Worm (Caenorhabditis elegans) whole organism, L4 larva: ENCODE data around the gene fkb-4.

Source experiments
- Y48G9A.11 ChIP-seq: fragments of 200-800 bp; sonication (Bioruptor generic); IDR thresholded peaks from 2 replicates; pipeline ENCODE4 v1.3.6; 2022; ENCODE audit warnings: missing genetic modification reagents, missing genetic modification characterization, missing compliant biosample characterization
- aly-2 ChIP-seq: sonication (generic microtip); optimal IDR thresholded peaks from 2 replicates; lab custom pipeline; 2018; ENCODE audit warnings: missing biosample characterization, missing genetic modification characterization
- ama-1 ChIP-seq: fragments of 150-350 bp; optimal IDR thresholded peaks from 2 replicates; lab custom pipeline; 2014; ENCODE audit warnings: inconsistent platforms, mixed read lengths
- daf-12 ChIP-seq: fragments of 150-350 bp; optimal IDR thresholded peaks from 2 replicates; lab custom pipeline; 2014; ENCODE audit warnings: missing biosample characterization, missing genetic modification reagents, missing genetic modification characterization
- egl-27 ChIP-seq: sonication (generic microtip); optimal IDR thresholded peaks from 3 replicates; lab custom pipeline; 2017; ENCODE audit warnings: missing biosample characterization, missing genetic modification reagents, missing genetic modification characterization
- hmg-1.1 ChIP-seq: fragments of 200-800 bp; sonication (Bioruptor generic); IDR thresholded peaks from 2 replicates; pipeline ENCODE4 v1.3.6; 2022; ENCODE audit warnings: missing genetic modification reagents, missing genetic modification characterization, missing compliant biosample characterization
- mdl-1 ChIP-seq, 2 experiments: fragments of 150-350 bp in 1 of 2; sonication (generic microtip) in 1 of 2; optimal IDR thresholded peaks; 2 replicates each; lab custom pipeline; 2014 to 2017; ENCODE audit warnings: missing biosample characterization in 2 of 2, missing genetic modification characterization in 2 of 2
- mdt-29 ChIP-seq: fragments of 200-800 bp; sonication (Bioruptor generic); IDR thresholded peaks from 2 replicates; pipeline ENCODE4 v1.3.6; 2022; ENCODE audit warnings: missing genetic modification reagents, missing genetic modification characterization, missing compliant biosample characterization
- nhr-10 ChIP-seq: fragments of 150-350 bp; optimal IDR thresholded peaks from 2 replicates; lab custom pipeline; 2014; ENCODE audit warnings: missing biosample characterization, missing genetic modification characterization
- pha-4 ChIP-seq, 2 experiments: fragments of 150-350 bp in 1 of 2; fragments of 200-800 bp in 1 of 2; sonication (Bioruptor generic) in 1 of 2; IDR thresholded peaks in 1 of 2; optimal IDR thresholded peaks in 1 of 2; 2 replicates each; pipeline versions ENCODE4 v1.3.6 to Lab custom; 2014 to 2022; ENCODE audit warnings: missing genetic modification characterization in 2 of 2, missing genetic modification reagents in 2 of 2, missing biosample characterization in 1 of 2, missing compliant biosample characterization in 1 of 2
- snpc-4 ChIP-seq: fragments of 150-350 bp; optimal IDR thresholded peaks from 2 replicates; lab custom pipeline; 2014; ENCODE audit warnings: missing biosample characterization, missing genetic modification characterization
- unc-62 ChIP-seq, 3 experiments: fragments of 150-350 bp in 1 of 3; sonication (generic microtip); optimal IDR thresholded peaks in 2 of 3; peaks in 1 of 3; 1 replicate in 1 of 3; 2 replicates in 2 of 3; lab custom pipeline; 2014 to 2017; ENCODE audit warnings: missing biosample characterization in 3 of 3, missing genetic modification characterization in 3 of 3, missing genetic modification reagents in 3 of 3, missing genotype in 1 of 3
- zag-1 ChIP-seq: fragments of 150-350 bp; optimal IDR thresholded peaks from 2 replicates; lab custom pipeline; 2014; ENCODE audit warnings: missing biosample characterization, missing genetic modification characterization

ce11 chrV:12743778-12744502 lies 43.0 kb downstream of the fkb-4 start:
- TF ChIP-seq pha-4 (GFP tag; IDR thresholded peaks at IDR 0.05; lab: Robert Waterston, UW): no peak
- no peak for TF ChIP-seq pha-4 (tag; optimal IDR thresholded peaks at IDR 0.05; lab: Kevin White, UChicago)
- TF ChIP-seq mdl-1 (tag; optimal IDR thresholded peaks at IDR 0.05; lab: Kevin White, UChicago): no peak
- TF ChIP-seq aly-2: no peak
- TF ChIP-seq snpc-4 (tag; lab: Kevin White, UChicago): no peak
- no peak for TF ChIP-seq zag-1 (tag; lab: Kevin White, UChicago)
- peak; percentile 29 for TF ChIP-seq nhr-10 (tag; lab: Kevin White, UChicago)
- no peak for TF ChIP-seq daf-12 (tag; lab: Kevin White, UChicago)
- TF ChIP-seq egl-27 (tag; lab: Kevin White, UChicago): no peak
- TF ChIP-seq ama-1 (lab: Kevin White, UChicago): no peak
- TF ChIP-seq unc-62 (GFP tag; optimal IDR thresholded peaks at IDR 0.05 in 1 of 2; lab: Kevin White, UChicago): no peak
- TF ChIP-seq unc-62 (tag; optimal IDR thresholded peaks at IDR 0.05; lab: Kevin White, UChicago): no peak
- TF ChIP-seq Y48G9A.11 (GFP tag; lab: Robert Waterston, UW): no peak
- no peak for TF ChIP-seq hmg-1.1 (GFP tag; lab: Robert Waterston, UW)
- TF ChIP-seq mdt-29 (GFP tag; lab: Robert Waterston, UW): no peak
